Fruit fly (Drosophila melanogaster): ENCODE data around the gene CG7970.

DNA sequence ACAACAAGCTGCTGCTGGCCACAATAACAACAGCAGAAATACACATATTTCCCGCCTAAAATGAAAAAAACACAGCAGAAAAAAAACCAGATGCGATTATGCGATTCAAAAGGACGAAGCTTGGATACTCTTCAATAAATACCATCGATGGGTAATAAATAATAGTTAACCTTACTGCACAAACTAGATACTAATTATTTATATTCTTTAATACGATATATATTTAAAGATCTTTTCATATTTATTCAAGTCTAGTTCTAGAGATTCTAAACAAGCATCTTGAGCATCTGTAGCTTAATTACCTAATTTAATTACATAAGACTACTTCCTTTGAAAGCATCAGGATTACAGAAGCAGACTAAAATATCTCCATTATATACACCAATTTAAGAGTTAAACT is 35.6 kb downstream of the CG7970 start:
- TF ChIP-seq Hr96 (GFP tag; optimal IDR thresholded peaks at IDR 0.05) = no peak
- TF ChIP-seq bab1 (GFP tag; optimal IDR thresholded peaks at IDR 0.05) = no peak
- TF ChIP-seq CG7045 (GFP tag; optimal IDR thresholded peaks at IDR 0.05) = no peak
- TF ChIP-seq CG14711 (tag; optimal IDR thresholded peaks at IDR 0.05) = no peak
- TF ChIP-seq Crg-1 (GFP tag; optimal IDR thresholded peaks at IDR 0.05) = no peak
- no peak for TF ChIP-seq kay (GFP tag; ENCODE audit: borderline replicate concordance)
- TF ChIP-seq pad (GFP tag; optimal IDR thresholded peaks at IDR 0.05) = no peak
- TF ChIP-seq Clk (GFP tag; optimal IDR thresholded peaks at IDR 0.05) = no peak
- TF ChIP-seq Mnt (GFP tag; optimal IDR thresholded peaks at IDR 0.05) = no peak
- no peak for TF ChIP-seq CG11617 (GFP tag; optimal IDR thresholded peaks at IDR 0.05)
- TF ChIP-seq CG5204 (GFP tag; optimal IDR thresholded peaks at IDR 0.05) = no peak
- no peak for TF ChIP-seq CG1620 (GFP tag; optimal IDR thresholded peaks at IDR 0.05)
